Worm (Caenorhabditis elegans) whole organism, L2 larva: Measurements from ENCODE around the gene cone-1.

ENCODE experiments used
- lin-11 ChIP-seq: fragments of 150-350 bp; sonication (generic microtip); optimal IDR thresholded peaks from 2 replicates; lab custom pipeline; 2014; ENCODE audit warnings: missing biosample characterization, missing genetic modification characterization, inconsistent platforms, mixed read lengths
- lsy-2 ChIP-seq, 2 experiments: fragments of 150-350 bp in 1 of 2; sonication (generic microtip) in 1 of 2; optimal IDR thresholded peaks; 2 replicates each; lab custom pipeline; 2014 to 2017; ENCODE audit warnings: missing biosample characterization in 2 of 2, missing genetic modification characterization in 2 of 2
- nhr-237 ChIP-seq: fragments of 150-350 bp; optimal IDR thresholded peaks from 2 replicates; lab custom pipeline; 2014; ENCODE audit warnings: missing biosample characterization, missing genetic modification characterization
- unc-62 ChIP-seq: fragments of 150-350 bp; optimal IDR thresholded peaks from 2 replicates; lab custom pipeline; 2014; ENCODE audit warnings: missing biosample characterization, missing genetic modification reagents, missing genetic modification characterization

DNA sequence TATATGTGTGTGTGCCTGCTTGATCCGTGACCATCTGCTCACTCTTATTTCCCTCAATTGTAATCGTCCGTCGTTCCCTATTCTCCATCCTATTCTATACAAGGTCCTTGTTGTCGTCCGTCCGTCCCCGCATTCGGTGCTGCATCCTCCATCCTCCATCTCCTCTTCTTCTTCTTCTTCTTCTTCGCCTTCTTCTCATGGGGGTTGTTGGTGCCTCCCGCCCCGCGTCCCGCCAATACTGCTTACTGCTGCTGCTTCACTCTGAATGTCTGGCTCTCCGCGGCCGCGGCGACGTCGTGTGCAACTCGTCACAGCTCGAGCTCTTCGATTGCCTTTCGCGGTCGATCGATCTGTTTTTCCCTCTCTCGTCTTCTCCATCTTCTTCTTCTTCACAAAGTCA lies 4.7 kb downstream of the cone-1 start:
- TF ChIP-seq lin-11 (tag; lab: Kevin White, UChicago) (peak; percentile 10), nhr-237 (no peak), lsy-2 (tag; optimal IDR thresholded peaks at IDR 0.05; lab: Kevin White, UChicago) (peak in 1 of 2 experiments; percentile 54), unc-62 (GFP tag; lab: Kevin White, UChicago) (no peak)
